Worm (Caenorhabditis elegans) whole organism, L1 larva: ENCODE measurements around the gene alh-3.

ENCODE experiments used
- C16A3.4 ChIP-seq: fragments of 150-350 bp; optimal IDR thresholded peaks from 2 replicates; lab custom pipeline; 2014; ENCODE audit warnings: missing biosample characterization, missing genetic modification characterization
- Y116A8C.19 ChIP-seq: sonication (generic microtip); optimal IDR thresholded peaks from 2 replicates; lab custom pipeline; 2016; ENCODE audit warnings: missing compliant biosample characterization, missing genetic modification characterization, borderline replicate concordance
- aha-1 ChIP-seq: fragments of 150-350 bp; optimal IDR thresholded peaks from 2 replicates; lab custom pipeline; 2014; ENCODE audit warnings: missing biosample characterization, missing genetic modification characterization
- blmp-1 ChIP-seq: fragments of 150-350 bp; optimal IDR thresholded peaks from 2 replicates; lab custom pipeline; 2014; ENCODE audit warnings: missing biosample characterization, missing genetic modification characterization
- ceh-63 ChIP-seq: fragments of 200-800 bp; sonication (Bioruptor generic); optimal IDR thresholded peaks from 2 replicates; lab custom pipeline; 2018; ENCODE audit warnings: mild to moderate bottlenecking, missing genetic modification characterization, missing compliant biosample characterization
- ceh-8 ChIP-seq: fragments of 200-800 bp; sonication (Bioruptor generic); optimal IDR thresholded peaks from 2 replicates; lab custom pipeline; 2018; ENCODE audit warnings: mild to moderate bottlenecking, missing genetic modification characterization, moderate library complexity, missing compliant biosample characterization
- ceh-88 ChIP-seq: fragments of 200-800 bp; sonication (Bioruptor generic); IDR thresholded peaks from 2 replicates; pipeline ENCODE4 v1.3.6; 2022; ENCODE audit warnings: missing genetic modification characterization, missing compliant biosample characterization
- dpl-1 ChIP-seq, 3 experiments: fragments of 150-350 bp in 2 of 3; sonication (generic microtip) in 1 of 3; optimal IDR thresholded peaks; 2 replicates each; lab custom pipeline; 2014 to 2017; ENCODE audit warnings: missing biosample characterization in 3 of 3, missing genetic modification characterization in 3 of 3, missing genetic modification reagents in 3 of 3
- efl-1 ChIP-seq, 4 experiments: fragments of 150-350 bp; optimal IDR thresholded peaks in 3 of 4; peaks in 1 of 4; 1 replicate in 1 of 4; 2 replicates in 3 of 4; lab custom pipeline; 2014; ENCODE audit warnings: missing biosample characterization in 2 of 4, missing genetic modification characterization in 2 of 4, missing genetic modification reagents in 2 of 4
- elt-2 ChIP-seq: sonication (generic microtip); optimal IDR thresholded peaks from 2 replicates; lab custom pipeline; 2016; ENCODE audit warnings: missing genetic modification characterization, mild to moderate bottlenecking, inconsistent platforms, missing compliant biosample characterization, missing genetic modification reagents
- fkh-4 ChIP-seq: sonication (generic microtip); optimal IDR thresholded peaks from 2 replicates; lab custom pipeline; 2016; ENCODE audit warnings: missing compliant biosample characterization, missing genetic modification characterization, borderline replicate concordance
- grh-1 ChIP-seq: fragments of 200-800 bp; sonication (Bioruptor generic); IDR thresholded peaks from 2 replicates; pipeline ENCODE4 v1.3.6; 2022; ENCODE audit warnings: missing genetic modification reagents, missing genetic modification characterization, missing compliant biosample characterization
- hpl-2 ChIP-seq: fragments of 150-350 bp; optimal IDR thresholded peaks from 2 replicates; lab custom pipeline; 2014; ENCODE audit warnings: missing biosample characterization, missing genetic modification reagents, missing genetic modification characterization
- irx-1 ChIP-seq: sonication (generic microtip); optimal IDR thresholded peaks from 2 replicates; lab custom pipeline; 2016; ENCODE audit warnings: missing genetic modification characterization, missing compliant biosample characterization
- lin-13 ChIP-seq: fragments of 150-350 bp; optimal IDR thresholded peaks from 2 replicates; lab custom pipeline; 2014; ENCODE audit warnings: missing biosample characterization, missing genetic modification reagents, missing genetic modification characterization
- lin-15B ChIP-seq: fragments of 150-350 bp; sonication (generic microtip); optimal IDR thresholded peaks from 3 replicates; lab custom pipeline; 2014; ENCODE audit warnings: missing biosample characterization, missing genetic modification characterization
- lin-39 ChIP-seq: fragments of 150-350 bp; optimal IDR thresholded peaks from 2 replicates; lab custom pipeline; 2014; ENCODE audit warnings: missing biosample characterization, missing genetic modification reagents, missing genetic modification characterization
- lsy-2 ChIP-seq, 2 experiments: fragments of 150-350 bp; optimal IDR thresholded peaks; 2 replicates each; lab custom pipeline; 2014; ENCODE audit warnings: missing biosample characterization in 2 of 2, missing genetic modification characterization in 2 of 2
- mef-2 ChIP-seq: fragments of 150-350 bp; optimal IDR thresholded peaks from 2 replicates; lab custom pipeline; 2014; ENCODE audit warnings: missing biosample characterization, missing genetic modification characterization
- nhr-11 ChIP-seq: fragments of 150-350 bp; optimal IDR thresholded peaks from 2 replicates; lab custom pipeline; 2014; ENCODE audit warnings: missing biosample characterization, missing genetic modification characterization
- nhr-237 ChIP-seq: fragments of 150-350 bp; optimal IDR thresholded peaks from 2 replicates; lab custom pipeline; 2014; ENCODE audit warnings: missing biosample characterization, missing genetic modification characterization
- nhr-47 ChIP-seq: sonication (generic microtip); optimal IDR thresholded peaks from 2 replicates; lab custom pipeline; 2016; ENCODE audit warnings: mild to moderate bottlenecking, missing genetic modification characterization, moderate library complexity, missing compliant biosample characterization
- nhr-71 ChIP-seq: sonication (generic microtip); optimal IDR thresholded peaks from 2 replicates; lab custom pipeline; 2016; ENCODE audit warnings: mild to moderate bottlenecking, missing genetic modification characterization, moderate library complexity, missing compliant biosample characterization
- nhr-77 ChIP-seq: fragments of 150-350 bp; optimal IDR thresholded peaks from 2 replicates; lab custom pipeline; 2014; ENCODE audit warnings: missing biosample characterization, missing genetic modification characterization
- nhr-84 ChIP-seq: sonication (generic microtip); optimal IDR thresholded peaks from 2 replicates; lab custom pipeline; 2017; ENCODE audit warnings: missing biosample characterization, missing genetic modification characterization
- nhr-85 ChIP-seq: sonication (generic microtip); peaks from one replicate; lab custom pipeline; 2016; ENCODE audit warnings: missing genetic modification characterization, inconsistent platforms, missing compliant biosample characterization
- nhr-90 ChIP-seq: sonication (generic microtip); optimal IDR thresholded peaks from 2 replicates; lab custom pipeline; 2016; ENCODE audit warnings: mild to moderate bottlenecking, missing genetic modification characterization, missing compliant biosample characterization; ENCODE audit not compliant: poor library complexity
- pqm-1 ChIP-seq: sonication (generic microtip); optimal IDR thresholded peaks from 3 replicates; lab custom pipeline; 2017; ENCODE audit warnings: missing biosample characterization, missing genetic modification characterization
- rnt-1 ChIP-seq: sonication (generic microtip); optimal IDR thresholded peaks from 2 replicates; lab custom pipeline; 2016; ENCODE audit warnings: mild to moderate bottlenecking, missing genetic modification characterization, moderate library complexity, missing compliant biosample characterization
- snu-23 ChIP-seq: sonication (generic microtip); optimal IDR thresholded peaks from 2 replicates; lab custom pipeline; 2016; ENCODE audit warnings: missing genetic modification characterization, missing compliant biosample characterization
- sup-37 ChIP-seq: fragments of 200-800 bp; sonication (Bioruptor generic); optimal IDR thresholded peaks from 2 replicates; lab custom pipeline; 2018; ENCODE audit warnings: mild to moderate bottlenecking, missing genetic modification characterization, missing compliant biosample characterization
- swsn-7 ChIP-seq: sonication (generic microtip); optimal IDR thresholded peaks from 2 replicates; lab custom pipeline; 2016; ENCODE audit warnings: missing genetic modification characterization, missing compliant biosample characterization
- tbx-2 ChIP-seq: sonication (generic microtip); optimal IDR thresholded peaks from 2 replicates; lab custom pipeline; 2016; ENCODE audit warnings: missing genetic modification characterization, missing compliant biosample characterization
- unc-62 ChIP-seq: fragments of 150-350 bp; optimal IDR thresholded peaks from 2 replicates; lab custom pipeline; 2014; ENCODE audit warnings: missing biosample characterization, missing genetic modification reagents, missing genetic modification characterization
- vab-15 ChIP-seq: sonication (generic microtip); optimal IDR thresholded peaks from 2 replicates; lab custom pipeline; 2017; ENCODE audit warnings: missing genotype, mild to moderate bottlenecking, missing genetic modification characterization, missing compliant biosample characterization
- xbp-1 ChIP-seq: sonication (generic microtip); optimal IDR thresholded peaks from 2 replicates; lab custom pipeline; 2016; ENCODE audit warnings: missing genetic modification characterization, missing compliant biosample characterization
- zag-1 ChIP-seq: fragments of 150-350 bp; optimal IDR thresholded peaks from 2 replicates; lab custom pipeline; 2014; ENCODE audit warnings: missing biosample characterization, missing genetic modification characterization
- zip-4 ChIP-seq: fragments of 200-800 bp; sonication (Bioruptor generic); optimal IDR thresholded peaks from 2 replicates; lab custom pipeline; 2018; ENCODE audit warnings: mild to moderate bottlenecking, missing genetic modification characterization, moderate library complexity, missing compliant biosample characterization
- ztf-11 ChIP-seq, 2 experiments: sonication (generic microtip); optimal IDR thresholded peaks; 2 replicates each; lab custom pipeline; 2016 to 2017; ENCODE audit warnings: missing genetic modification characterization in 2 of 2, missing biosample characterization in 1 of 2, missing compliant biosample characterization in 1 of 2

alh-3 gene

ce11 chrIV:11037118-11037719 lies 14.8 kb downstream of the alh-3 start:
- TF ChIP-seq aha-1 (tag; lab: Kevin White, UChicago) = no peak
- peak; percentile 9 for TF ChIP-seq nhr-71 (tag; lab: Kevin White, UChicago)
- TF ChIP-seq zag-1 (tag; lab: Kevin White, UChicago) = peak; percentile 76
- no peak for TF ChIP-seq Y116A8C.19 (tag; lab: Kevin White, UChicago)
- no peak for TF ChIP-seq C16A3.4 (tag; lab: Kevin White, UChicago)
- peak; percentile 12 for TF ChIP-seq elt-2 (tag; lab: Kevin White, UChicago)
- TF ChIP-seq efl-1 (optimal IDR thresholded peaks at IDR 0.05; lab: Kevin White, UChicago) = no peak
- peak in 1 of 2 experiments; percentile 32 for TF ChIP-seq efl-1 (GFP tag; optimal IDR thresholded peaks at IDR 0.05 in 1 of 2; lab: Kevin White, UChicago)
- peak; percentile 17 for TF ChIP-seq nhr-90 (tag; lab: Kevin White, UChicago)

ce11 chrIV:11038218-11038617 lies 15.8 kb downstream of the alh-3 start:
- TF ChIP-seq dpl-1 (GFP tag; optimal IDR thresholded peaks at IDR 0.05; lab: Kevin White, UChicago) (no peak), pqm-1 (tag; lab: Kevin White, UChicago) (no peak), nhr-77 (no peak)
- TF ChIP-seq, all 84 proteins: peak for 0

- TF ChIP-seq lin-13 (GFP tag; lab: Kevin White, UChicago) (no peak), nhr-85 (tag; lab: Kevin White, UChicago) (no peak), nhr-90 (tag; lab: Kevin White, UChicago) (no peak), Y116A8C.19 (tag; lab: Kevin White, UChicago) (no peak), zip-4 (no peak), fkh-4 (tag; lab: Kevin White, UChicago) (no peak), ztf-11 (tag; optimal IDR thresholded peaks at IDR 0.05; lab: Kevin White, UChicago) (no peak), hpl-2 (no peak), snu-23 (GFP tag; lab: Kevin White, UChicago) (no peak), irx-1 (tag; lab: Kevin White, UChicago) (no peak)
These were observed 16.0 kb downstream of the alh-3 start, which contains the start of gene kdin-1 for ce11 chrIV:11038618-11038664. Gene kdin-1 (plus strand): TSS chrIV:11038655.

- TF ChIP-seq swsn-7 (tag; lab: Kevin White, UChicago) (no peak), ceh-8 (GFP tag; lab: Kevin White, UChicago) (no peak), snu-23 (GFP tag; lab: Kevin White, UChicago) (peak; percentile 15), nhr-47 (tag; lab: Kevin White, UChicago) (no peak), rnt-1 (peak; percentile 1), efl-1 (optimal IDR thresholded peaks at IDR 0.05; lab: Kevin White, UChicago) (peak in 1 of 2 experiments; percentile 27), efl-1 (GFP tag; optimal IDR thresholded peaks at IDR 0.05 in 1 of 2; lab: Kevin White, UChicago) (peak in 1 of 2 experiments; percentile 22), fkh-4 (tag; lab: Kevin White, UChicago) (no peak), zip-4 (no peak), xbp-1 (tag; lab: Kevin White, UChicago) (no peak), grh-1 (GFP tag; lab: Robert Waterston, UW) (no peak), lin-39 (tag; lab: Kevin White, UChicago) (no peak), lsy-2 (tag; optimal IDR thresholded peaks at IDR 0.05; lab: Kevin White, UChicago) (peak in 1 of 2 experiments; percentile 7), unc-62 (GFP tag; lab: Kevin White, UChicago) (no peak), ceh-63 (GFP tag; lab: Kevin White, UChicago) (no peak), mef-2 (no peak), ceh-88 (GFP tag; lab: Robert Waterston, UW) (no peak), nhr-84 (tag; lab: Kevin White, UChicago) (no peak), blmp-1 (tag; lab: Kevin White, UChicago) (no peak)
These were observed 16.3 kb downstream of the alh-3 start for ce11 chrIV:11038665-11039064.

- TF ChIP-seq irx-1 (tag; lab: Kevin White, UChicago) (no peak), grh-1 (GFP tag; lab: Robert Waterston, UW) (no peak), nhr-77 (no peak), vab-15 (tag; lab: Kevin White, UChicago) (no peak), lin-15B (tag; lab: Kevin White, UChicago) (no peak), nhr-237 (tag; lab: Kevin White, UChicago) (no peak), tbx-2 (tag; lab: Kevin White, UChicago) (no peak), nhr-11 (no peak), sup-37 (GFP tag; lab: Kevin White, UChicago) (no peak), C16A3.4 (tag; lab: Kevin White, UChicago) (no peak)
These were observed 22.0 kb downstream of the alh-3 start for ce11 chrIV:11044377-11044776.
